Worm (Caenorhabditis elegans) whole organism, late embryonic: ENCODE measurements around the gene npr-2.

Experiments
- F13H6.1 ChIP-seq: sonication (generic microtip); optimal IDR thresholded peaks from 2 replicates; lab custom pipeline; 2016; ENCODE audit warnings: missing genetic modification characterization, missing compliant biosample characterization
- K09A11.1 ChIP-seq: sonication (generic microtip); optimal IDR thresholded peaks from 2 replicates; lab custom pipeline; 2017; ENCODE audit warnings: antibody characterized with exemption, mild to moderate bottlenecking, missing genetic modification characterization, missing compliant biosample characterization; ENCODE audit not compliant: insufficient read depth
- T23F11.4 ChIP-seq: fragments of 200-800 bp; sonication (Bioruptor generic); optimal IDR thresholded peaks from 2 replicates; lab custom pipeline; 2018; ENCODE audit warnings: mild to moderate bottlenecking, missing genetic modification characterization, missing compliant biosample characterization
- ceh-14 ChIP-seq: sonication (generic microtip); optimal IDR thresholded peaks from 2 replicates; lab custom pipeline; 2016; ENCODE audit warnings: missing genotype, missing genetic modification characterization, missing compliant biosample characterization
- ceh-2 ChIP-seq: sonication (generic microtip); optimal IDR thresholded peaks from 2 replicates; lab custom pipeline; 2016; ENCODE audit warnings: missing genotype, missing genetic modification characterization, missing compliant biosample characterization
- ceh-30 ChIP-seq: fragments of 150-350 bp; optimal IDR thresholded peaks from 2 replicates; lab custom pipeline; 2014; ENCODE audit warnings: missing biosample characterization, missing genetic modification characterization
- ceh-34 ChIP-seq: sonication (generic microtip); optimal IDR thresholded peaks from 2 replicates; lab custom pipeline; 2016; ENCODE audit warnings: mild to moderate bottlenecking, missing genetic modification characterization, missing compliant biosample characterization
- ceh-45 ChIP-seq: fragments of 200-800 bp; sonication (Bioruptor generic); IDR thresholded peaks from 2 replicates; pipeline ENCODE4 v1.3.6; 2022; ENCODE audit warnings: missing genetic modification reagents, missing genetic modification characterization, missing compliant biosample characterization
- ceh-9 ChIP-seq: sonication (generic microtip); optimal IDR thresholded peaks from 2 replicates; lab custom pipeline; 2016; ENCODE audit warnings: mild to moderate bottlenecking, missing genetic modification characterization, inconsistent platforms, missing compliant biosample characterization
- che-1 ChIP-seq: sonication (generic microtip); optimal IDR thresholded peaks from 2 replicates; lab custom pipeline; 2016; ENCODE audit warnings: mild to moderate bottlenecking, missing genetic modification characterization, missing compliant biosample characterization
- dmd-4 ChIP-seq: sonication (generic microtip); optimal IDR thresholded peaks from 2 replicates; lab custom pipeline; 2016; ENCODE audit warnings: borderline replicate concordance, missing genetic modification characterization, missing compliant biosample characterization
- dve-1 ChIP-seq: sonication (generic microtip); optimal IDR thresholded peaks from 2 replicates; lab custom pipeline; 2017; ENCODE audit warnings: antibody characterized with exemption, mild to moderate bottlenecking, missing genetic modification characterization, missing compliant biosample characterization
- ets-4 ChIP-seq: sonication (generic microtip); optimal IDR thresholded peaks from 2 replicates; lab custom pipeline; 2016; ENCODE audit warnings: missing genetic modification characterization, missing compliant biosample characterization
- eyg-1 ChIP-seq: sonication (generic microtip); optimal IDR thresholded peaks from 2 replicates; lab custom pipeline; 2016; ENCODE audit warnings: missing genotype, missing genetic modification characterization, missing compliant biosample characterization
- hlh-15 ChIP-seq: sonication (generic microtip); optimal IDR thresholded peaks from 2 replicates; lab custom pipeline; 2016; ENCODE audit warnings: missing genetic modification characterization, missing compliant biosample characterization
- hlh-6 ChIP-seq: sonication (generic microtip); optimal IDR thresholded peaks from 2 replicates; lab custom pipeline; 2016; ENCODE audit warnings: missing genotype, missing genetic modification characterization, missing compliant biosample characterization
- hlh-8 ChIP-seq: sonication (generic microtip); optimal IDR thresholded peaks from 2 replicates; lab custom pipeline; 2016; ENCODE audit warnings: missing genotype, missing genetic modification characterization, missing compliant biosample characterization
- lim-6 ChIP-seq: sonication (generic microtip); optimal IDR thresholded peaks from 2 replicates; lab custom pipeline; 2016; ENCODE audit warnings: missing genetic modification characterization, missing compliant biosample characterization
- mec-3 ChIP-seq: sonication (generic microtip); optimal IDR thresholded peaks from 2 replicates; lab custom pipeline; 2016; ENCODE audit warnings: borderline replicate concordance, missing genetic modification characterization, missing compliant biosample characterization
- nhr-232 ChIP-seq: sonication (generic microtip); optimal IDR thresholded peaks from 2 replicates; lab custom pipeline; 2016; ENCODE audit warnings: missing genetic modification characterization, missing compliant biosample characterization
- npax-4 ChIP-seq: sonication (generic microtip); optimal IDR thresholded peaks from 2 replicates; lab custom pipeline; 2016; ENCODE audit warnings: missing genetic modification characterization, missing compliant biosample characterization
- pag-3 ChIP-seq: sonication (generic microtip); optimal IDR thresholded peaks from 2 replicates; lab custom pipeline; 2016; ENCODE audit warnings: missing compliant biosample characterization, missing genetic modification characterization, borderline replicate concordance
- pat-9 ChIP-seq: fragments of 200-800 bp; sonication (Bioruptor generic); optimal IDR thresholded peaks from 2 replicates; lab custom pipeline; 2018; ENCODE audit warnings: mild to moderate bottlenecking, missing genetic modification characterization, moderate library complexity, missing compliant biosample characterization
- pax-1 ChIP-seq: fragments of 150-350 bp; optimal IDR thresholded peaks from 2 replicates; lab custom pipeline; 2014; ENCODE audit warnings: missing biosample characterization, missing genetic modification characterization
- pha-4 ChIP-seq: fragments of 150-350 bp; optimal IDR thresholded peaks from 2 replicates; lab custom pipeline; 2018; ENCODE audit warnings: missing biosample characterization, missing genetic modification reagents, missing genetic modification characterization
- ref-2 ChIP-seq: sonication (generic microtip); optimal IDR thresholded peaks from 2 replicates; lab custom pipeline; 2016; ENCODE audit warnings: missing genetic modification characterization, missing compliant biosample characterization
- rnt-1 ChIP-seq: sonication (generic microtip); optimal IDR thresholded peaks from 2 replicates; lab custom pipeline; 2016; ENCODE audit warnings: missing genetic modification characterization, missing compliant biosample characterization
- sdc-2 ChIP-seq: sonication (generic microtip); optimal IDR thresholded peaks from 2 replicates; lab custom pipeline; 2016; ENCODE audit warnings: missing genotype, missing genetic modification characterization, missing compliant biosample characterization
- tbx-2 ChIP-seq: sonication (generic microtip); optimal IDR thresholded peaks from 2 replicates; lab custom pipeline; 2016; ENCODE audit warnings: missing genetic modification characterization, missing compliant biosample characterization
- unc-3 ChIP-seq, 2 experiments: fragments of 200-800 bp in 1 of 2; sonication (Bioruptor generic) in 1 of 2; sonication (generic microtip) in 1 of 2; conservative IDR thresholded peaks in 1 of 2; optimal IDR thresholded peaks in 1 of 2; 2 replicates each; pipeline versions ENCODE4 v1.3.6 to Lab custom; 2016 to 2022; ENCODE audit warnings: missing compliant biosample characterization in 2 of 2, missing genetic modification characterization in 2 of 2, missing genetic modification reagents in 1 of 2
- unc-55 ChIP-seq: sonication (generic microtip); optimal IDR thresholded peaks from 2 replicates; lab custom pipeline; 2017; ENCODE audit warnings: missing biosample characterization, missing genetic modification reagents, missing genetic modification characterization
- zip-5 ChIP-seq: sonication (generic microtip); optimal IDR thresholded peaks from 2 replicates; lab custom pipeline; 2016; ENCODE audit warnings: missing genetic modification characterization, missing compliant biosample characterization
- ztf-16 ChIP-seq: sonication (generic microtip); optimal IDR thresholded peaks from 2 replicates; lab custom pipeline; 2017; ENCODE audit warnings: missing genetic modification characterization, missing compliant biosample characterization

The npr-2 gene

ce11 chrIV:9617358-9617757, 37.4 kb upstream of the npr-2 start:
- TF ChIP-seq ztf-16 (tag; lab: Kevin White, UChicago) (no peak), lim-6 (no peak), unc-3 (GFP tag; conservative IDR thresholded peaks at IDR 0.05; lab: Robert Waterston, UW) (no peak), unc-3 (tag; optimal IDR thresholded peaks at IDR 0.05; lab: Kevin White, UChicago) (no peak), tbx-2 (tag; lab: Kevin White, UChicago) (no peak), ceh-45 (GFP tag; lab: Robert Waterston, UW) (no peak), npax-4 (no peak), T23F11.4 (GFP tag; lab: Kevin White, UChicago) (no peak), sdc-2 (tag; lab: Kevin White, UChicago) (no peak), K09A11.1 (tag; lab: Kevin White, UChicago) (no peak), ceh-34 (no peak), ceh-2 (tag; lab: Kevin White, UChicago) (no peak), F13H6.1 (tag; lab: Kevin White, UChicago) (no peak), nhr-232 (tag; lab: Kevin White, UChicago) (no peak), dve-1 (no peak)

- TF ChIP-seq zip-5 (tag; lab: Kevin White, UChicago) (no peak), rnt-1 (peak; percentile 100), che-1 (tag; lab: Kevin White, UChicago) (no peak)
These were observed 35.6 kb upstream of the npr-2 start for ce11 chrIV:9615511-9615910.

ce11 chrIV:9614695-9615094, 34.8 kb upstream of the npr-2 start, which contains the start of gene elt-1:
TSS of gene elt-1 (plus strand) at chrIV:9614995.
- TF ChIP-seq eyg-1 (tag; lab: Kevin White, UChicago) (no peak), K09A11.1 (tag; lab: Kevin White, UChicago) (no peak), ref-2 (no peak), pax-1 (no peak), pha-4 (no peak), hlh-6 (tag; lab: Kevin White, UChicago) (no peak), ceh-9 (tag; lab: Kevin White, UChicago) (no peak), pat-9 (tag; lab: Kevin White, UChicago) (no peak), ztf-16 (tag; lab: Kevin White, UChicago) (no peak), lim-6 (no peak)

- no peak for TF ChIP-seq ref-2
- no peak for TF ChIP-seq hlh-8 (tag; lab: Kevin White, UChicago)
- TF ChIP-seq pag-3 (tag; lab: Kevin White, UChicago), result no peak
- no peak for TF ChIP-seq ceh-14 (tag; lab: Kevin White, UChicago)
- no peak for TF ChIP-seq dmd-4 (tag; lab: Kevin White, UChicago)
- no peak for TF ChIP-seq zip-5 (tag; lab: Kevin White, UChicago)
These were observed 34.1 kb upstream of the npr-2 start for ce11 chrIV:9614060-9614459.

ce11 chrIV:9613072-9613590, 33.2 kb upstream of the npr-2 start:
- peak; percentile 27 for TF ChIP-seq rnt-1
- no peak for TF ChIP-seq sdc-2 (tag; lab: Kevin White, UChicago)
- no peak for TF ChIP-seq hlh-15 (tag; lab: Kevin White, UChicago)
- peak; percentile 48 for TF ChIP-seq unc-55 (GFP tag; lab: Kevin White, UChicago)
- TF ChIP-seq, all 69 proteins: peak for 2

- TF ChIP-seq ceh-30 (tag; lab: Kevin White, UChicago) (no peak), dmd-4 (tag; lab: Kevin White, UChicago) (no peak), mec-3 (tag; lab: Kevin White, UChicago) (no peak), tbx-2 (tag; lab: Kevin White, UChicago) (no peak), ets-4 (tag; lab: Kevin White, UChicago) (no peak), T23F11.4 (GFP tag; lab: Kevin White, UChicago) (no peak)
These were observed 31.0 kb upstream of the npr-2 start for ce11 chrIV:9610923-9611322.
